Worm (Caenorhabditis elegans) whole organism, L2 larva: ENCODE data around the gene chil-26.

Experiments
- nhr-11 ChIP-seq: fragments of 150-350 bp; optimal IDR thresholded peaks from 2 replicates; lab custom pipeline; 2014; ENCODE audit warnings: missing biosample characterization, missing genetic modification characterization
- unc-39 ChIP-seq: fragments of 150-350 bp; optimal IDR thresholded peaks from 2 replicates; lab custom pipeline; 2014; ENCODE audit warnings: missing biosample characterization, missing genetic modification characterization

- TF ChIP-seq unc-39 = no peak
- no peak for TF ChIP-seq nhr-11 (tag; lab: Kevin White, UChicago)
These were observed 43.7 kb upstream of the chil-26 start for ce11 chrII:9431119-9431518.
